Worm (Caenorhabditis elegans) whole organism, young adult: ENCODE measurements around the gene srd-33.
A peak's percentile ranks its signal among the peaks of the same experiment; 100 is the strongest.

Source experiments
- C17E4.6 ChIP-seq: fragments of 200-800 bp; sonication (Bioruptor generic); IDR thresholded peaks from 2 replicates; pipeline ENCODE4 v1.3.6; 2022; ENCODE audit warnings: missing genetic modification reagents, missing genetic modification characterization, missing compliant biosample characterization
- D2030.7 ChIP-seq: fragments of 200-800 bp; sonication (Bioruptor generic); IDR thresholded peaks from 2 replicates; pipeline ENCODE4 v1.3.6; 2022; ENCODE audit warnings: missing genetic modification reagents, missing genetic modification characterization, missing compliant biosample characterization
- F22D6.2 ChIP-seq: sonication (generic microtip); optimal IDR thresholded peaks from 2 replicates; lab custom pipeline; 2016; ENCODE audit warnings: mild to moderate bottlenecking, missing genetic modification characterization, missing compliant biosample characterization
- F49E8.2 ChIP-seq: sonication (generic microtip); optimal IDR thresholded peaks from 3 replicates; lab custom pipeline; 2017; ENCODE audit warnings: missing genetic modification characterization, mild to moderate bottlenecking, missing compliant biosample characterization, antibody characterized with exemption, moderate library complexity; ENCODE audit not compliant: insufficient read depth
- F52B5.7 ChIP-seq: sonication (generic microtip); optimal IDR thresholded peaks from 2 replicates; lab custom pipeline; 2016; ENCODE audit warnings: mild to moderate bottlenecking, missing genetic modification characterization, missing compliant biosample characterization
- Y56A3A.18 ChIP-seq: fragments of 200-800 bp; sonication (Bioruptor generic); IDR thresholded peaks from 2 replicates; pipeline ENCODE4 v1.3.6; 2022; ENCODE audit warnings: missing genetic modification reagents, missing genetic modification characterization, missing compliant biosample characterization
- Y79H2A.3 ChIP-seq: fragments of 200-800 bp; sonication (Bioruptor generic); conservative IDR thresholded peaks from 2 replicates; pipeline ENCODE4 v1.3.6; 2022; ENCODE audit warnings: missing genetic modification reagents, missing genetic modification characterization, missing compliant biosample characterization
- aptf-2 ChIP-seq: fragments of 200-800 bp; sonication (Bioruptor generic); conservative IDR thresholded peaks from 2 replicates; pipeline ENCODE4 v1.3.6; 2022; ENCODE audit warnings: missing genetic modification reagents, missing genetic modification characterization, missing compliant biosample characterization
- atf-7 ChIP-seq: sonication (generic microtip); optimal IDR thresholded peaks from 2 replicates; lab custom pipeline; 2017; ENCODE audit warnings: mild to moderate bottlenecking, missing genetic modification characterization, missing compliant biosample characterization
- athp-1 ChIP-seq: sonication (generic microtip); optimal IDR thresholded peaks from 2 replicates; lab custom pipeline; 2017; ENCODE audit warnings: mild to moderate bottlenecking, missing genetic modification characterization, missing compliant biosample characterization
- ccch-3 ChIP-seq: fragments of 200-800 bp; sonication (Bioruptor generic); optimal IDR thresholded peaks from 2 replicates; lab custom pipeline; 2018; ENCODE audit warnings: mild to moderate bottlenecking, missing genetic modification characterization, missing compliant biosample characterization
- ceh-27 ChIP-seq: fragments of 200-800 bp; sonication (Bioruptor generic); optimal IDR thresholded peaks from 2 replicates; lab custom pipeline; 2018; ENCODE audit warnings: mild to moderate bottlenecking, missing genetic modification characterization, moderate library complexity, missing compliant biosample characterization
- ceh-58 ChIP-seq: fragments of 200-800 bp; sonication (Bioruptor generic); IDR thresholded peaks from 2 replicates; pipeline ENCODE4 v1.3.6; 2022; ENCODE audit warnings: missing genetic modification characterization, missing compliant biosample characterization
- ceh-91 ChIP-seq: fragments of 200-800 bp; sonication (Bioruptor generic); IDR thresholded peaks from 2 replicates; pipeline ENCODE4 v1.3.6; 2022; ENCODE audit warnings: missing genetic modification reagents, missing genetic modification characterization, missing compliant biosample characterization
- egl-18 ChIP-seq: fragments of 200-800 bp; sonication (Bioruptor generic); IDR thresholded peaks from 2 replicates; pipeline ENCODE4 v1.3.6; 2022; ENCODE audit warnings: missing genetic modification reagents, missing genetic modification characterization, missing compliant biosample characterization
- egrh-3 ChIP-seq: fragments of 200-800 bp; sonication (Bioruptor generic); IDR thresholded peaks from 2 replicates; pipeline ENCODE4 v1.3.6; 2022; ENCODE audit warnings: missing genetic modification reagents, missing genetic modification characterization, missing compliant biosample characterization
- ekl-4 ChIP-seq: fragments of 200-800 bp; sonication (Bioruptor generic); IDR thresholded peaks from 2 replicates; pipeline ENCODE4 v1.3.6; 2022; ENCODE audit warnings: missing genetic modification reagents, missing genetic modification characterization, missing compliant biosample characterization
- him-1 ChIP-seq: sonication (generic microtip); optimal IDR thresholded peaks from 2 replicates; lab custom pipeline; 2016; ENCODE audit warnings: missing genotype, missing genetic modification reagents, missing genetic modification characterization, missing compliant biosample characterization
- hrde-1 ChIP-seq: sonication (generic microtip); optimal IDR thresholded peaks from 2 replicates; lab custom pipeline; 2016; ENCODE audit warnings: missing genetic modification characterization, mild to moderate bottlenecking, missing compliant biosample characterization, moderate library complexity, missing genotype, missing genetic modification reagents, borderline replicate concordance
- lag-1 ChIP-seq: fragments of 200-800 bp; sonication (Bioruptor generic); IDR thresholded peaks from 2 replicates; pipeline ENCODE4 v1.3.6; 2022; ENCODE audit warnings: missing genetic modification reagents, missing genetic modification characterization, missing compliant biosample characterization
- let-607 ChIP-seq, 2 experiments: fragments of 200-800 bp in 1 of 2; sonication (Bioruptor generic) in 1 of 2; sonication (generic microtip) in 1 of 2; optimal IDR thresholded peaks; 2 replicates each; lab custom pipeline; 2016 to 2018; ENCODE audit warnings: mild to moderate bottlenecking in 2 of 2, missing compliant biosample characterization in 2 of 2, missing genetic modification characterization in 2 of 2, moderate library complexity in 2 of 2, missing genotype in 1 of 2
- lin-26 ChIP-seq: fragments of 200-800 bp; sonication (Bioruptor generic); IDR thresholded peaks from 2 replicates; pipeline ENCODE4 v1.3.6; 2022; ENCODE audit warnings: missing genetic modification reagents, missing genetic modification characterization, missing compliant biosample characterization
- mcd-1 ChIP-seq: fragments of 200-800 bp; sonication (Bioruptor generic); IDR thresholded peaks from 2 replicates; pipeline ENCODE4 v1.3.6; 2022; ENCODE audit warnings: missing genetic modification reagents, missing genetic modification characterization, missing compliant biosample characterization
- mxl-1 ChIP-seq: sonication (generic microtip); optimal IDR thresholded peaks from 2 replicates; lab custom pipeline; 2016; ENCODE audit warnings: missing genetic modification characterization, missing compliant biosample characterization
- rpc-1 ChIP-seq, 2 experiments: fragments of 150-350 bp in 1 of 2; sonication (generic microtip) in 1 of 2; optimal IDR thresholded peaks; 2 replicates each; lab custom pipeline; 2014 to 2018; ENCODE audit warnings: missing biosample characterization in 1 of 2, missing genetic modification characterization in 1 of 2, missing genetic modification reagents in 1 of 2, missing genotype in 1 of 2
- snpc-4 ChIP-seq, 5 experiments: fragments of 150-350 bp in 1 of 5; sonication (generic microtip) in 4 of 5; optimal IDR thresholded peaks; 2 replicates each; lab custom pipeline; 2014 to 2018; ENCODE audit warnings: missing genetic modification characterization in 5 of 5, missing biosample characterization in 3 of 5, antibody characterized with exemption in 2 of 5, mild to moderate bottlenecking in 2 of 5, missing compliant biosample characterization in 2 of 5, missing genotype in 2 of 5, moderate library complexity in 2 of 5, missing genetic modification reagents in 1 of 5
- somi-1 ChIP-seq: fragments of 200-800 bp; sonication (Bioruptor generic); optimal IDR thresholded peaks from 2 replicates; lab custom pipeline; 2018; ENCODE audit warnings: mild to moderate bottlenecking, missing genetic modification characterization, missing compliant biosample characterization
- sptf-2 ChIP-seq: fragments of 200-800 bp; sonication (Bioruptor generic); optimal IDR thresholded peaks from 2 replicates; lab custom pipeline; 2018; ENCODE audit warnings: mild to moderate bottlenecking, missing genetic modification characterization, missing compliant biosample characterization
- tbp1 ChIP-seq: fragments of 200-800 bp; sonication (Bioruptor generic); optimal IDR thresholded peaks from 2 replicates; lab custom pipeline; 2018; ENCODE audit warnings: mild to moderate bottlenecking, missing genetic modification characterization, missing compliant biosample characterization
- tlf-1 ChIP-seq: fragments of 200-800 bp; sonication (Bioruptor generic); optimal IDR thresholded peaks from 2 replicates; lab custom pipeline; 2018; ENCODE audit warnings: mild to moderate bottlenecking, missing genetic modification characterization, missing compliant biosample characterization
- unc-130 ChIP-seq: sonication (generic microtip); optimal IDR thresholded peaks from 2 replicates; lab custom pipeline; 2016; ENCODE audit warnings: missing genetic modification reagents, missing genetic modification characterization, missing compliant biosample characterization
- ztf-28 ChIP-seq: fragments of 200-800 bp; sonication (Bioruptor generic); IDR thresholded peaks from 2 replicates; pipeline ENCODE4 v1.3.6; 2022; ENCODE audit warnings: missing genetic modification reagents, missing genetic modification characterization, missing compliant biosample characterization
- ztf-3 ChIP-seq: fragments of 200-800 bp; sonication (Bioruptor generic); optimal IDR thresholded peaks from 2 replicates; lab custom pipeline; 2018; ENCODE audit warnings: mild to moderate bottlenecking, missing genetic modification characterization, missing compliant biosample characterization

srd-33 gene

DNA sequence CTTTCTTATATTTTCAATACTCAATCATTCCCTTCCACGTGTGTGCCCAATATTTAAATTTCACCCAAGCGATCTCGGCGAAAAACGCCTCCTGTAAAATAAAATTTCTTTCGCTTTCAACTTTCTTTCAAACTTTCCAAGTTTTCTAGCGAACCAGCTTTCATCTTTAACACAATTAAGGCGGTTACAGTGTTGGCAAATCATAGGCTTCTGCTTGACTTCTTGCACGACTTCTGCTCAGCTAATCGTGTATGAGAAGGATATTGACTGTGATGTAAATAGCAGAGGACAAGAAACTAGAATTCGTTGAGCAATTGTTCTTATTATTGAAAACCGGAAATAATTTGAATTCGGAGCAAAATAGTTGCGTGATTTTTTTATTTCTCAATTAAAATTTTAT, 19.2 kb downstream of the srd-33 start (continued):
- TF ChIP-seq let-607 (tag; optimal IDR thresholded peaks at IDR 0.05; lab: Kevin White, UChicago) (no peak), F49E8.2 (peak; percentile 38), somi-1 (GFP tag; lab: Kevin White, UChicago) (no peak), ceh-91 (GFP tag; lab: Robert Waterston, UW) (no peak), ztf-28 (GFP tag; lab: Robert Waterston, UW) (no peak), aptf-2 (GFP tag; lab: Robert Waterston, UW) (no peak), sptf-2 (no peak), snpc-4 (GFP tag; optimal IDR thresholded peaks at IDR 0.05; lab: Kevin White, UChicago) (no peak), snpc-4 (tag; optimal IDR thresholded peaks at IDR 0.05; lab: Kevin White, UChicago) (peak in 2 of 4 experiments; percentile 6 to 31), ceh-58 (GFP tag; lab: Robert Waterston, UW) (0 out of 2 replicates have a peak, but pooled peaks have one; percentile 15), egrh-3 (GFP tag; lab: Robert Waterston, UW) (no peak), mcd-1 (GFP tag; lab: Robert Waterston, UW) (0 out of 2 replicates have a peak, but pooled peaks have one; percentile 15), him-1 (tag; lab: Kevin White, UChicago) (peak; percentile 9), ccch-3 (GFP tag; lab: Kevin White, UChicago) (no peak), athp-1 (tag; lab: Kevin White, UChicago) (no peak), ekl-4 (peak; percentile 73), Y79H2A.3 (GFP tag; lab: Robert Waterston, UW) (peak; percentile 85; the same call in 1 of the 2 replicates), unc-130 (GFP tag; lab: Kevin White, UChicago) (peak; percentile 6), D2030.7 (GFP tag; lab: Robert Waterston, UW) (peak; percentile 53), F52B5.7 (no peak)
- TF ChIP-seq, all 124 proteins: peak for 37

ce11 chrV:4894971-4895370, 22.9 kb downstream of the srd-33 start, which contains the start of gene ugt-11:
TSS of gene ugt-11 (minus strand) at chrV:4895071.
- TF ChIP-seq lag-1 (GFP tag; lab: Robert Waterston, UW) (no peak), hrde-1 (tag; lab: Kevin White, UChicago) (no peak), egl-18 (no peak), F22D6.2 (tag; lab: Kevin White, UChicago) (no peak), Y56A3A.18 (GFP tag; lab: Robert Waterston, UW) (no peak)

ce11 chrV:4895744-4896143, 23.7 kb downstream of the srd-33 start, which contains the start of gene ugt-9:
TSS of gene ugt-9 (plus strand) at chrV:4896048.
- TF ChIP-seq rpc-1 (optimal IDR thresholded peaks at IDR 0.05; lab: Kevin White, UChicago) (no peak), rpc-1 (tag; optimal IDR thresholded peaks at IDR 0.05; lab: Kevin White, UChicago) (no peak), ztf-3 (no peak), mxl-1 (tag; lab: Kevin White, UChicago) (no peak), egl-18 (no peak), tlf-1 (GFP tag; lab: Kevin White, UChicago) (no peak), lin-26 (GFP tag; lab: Robert Waterston, UW) (no peak), C17E4.6 (GFP tag; lab: Robert Waterston, UW) (no peak), snpc-4 (GFP tag; optimal IDR thresholded peaks at IDR 0.05; lab: Kevin White, UChicago) (no peak), snpc-4 (tag; optimal IDR thresholded peaks at IDR 0.05; lab: Kevin White, UChicago) (no peak), tbp1 (no peak), ceh-27 (GFP tag; lab: Kevin White, UChicago) (no peak), atf-7 (tag; lab: Kevin White, UChicago) (no peak)
